ENCODE assay signal across 5 fruit fly cellular contexts in the genomic region with DNA sequence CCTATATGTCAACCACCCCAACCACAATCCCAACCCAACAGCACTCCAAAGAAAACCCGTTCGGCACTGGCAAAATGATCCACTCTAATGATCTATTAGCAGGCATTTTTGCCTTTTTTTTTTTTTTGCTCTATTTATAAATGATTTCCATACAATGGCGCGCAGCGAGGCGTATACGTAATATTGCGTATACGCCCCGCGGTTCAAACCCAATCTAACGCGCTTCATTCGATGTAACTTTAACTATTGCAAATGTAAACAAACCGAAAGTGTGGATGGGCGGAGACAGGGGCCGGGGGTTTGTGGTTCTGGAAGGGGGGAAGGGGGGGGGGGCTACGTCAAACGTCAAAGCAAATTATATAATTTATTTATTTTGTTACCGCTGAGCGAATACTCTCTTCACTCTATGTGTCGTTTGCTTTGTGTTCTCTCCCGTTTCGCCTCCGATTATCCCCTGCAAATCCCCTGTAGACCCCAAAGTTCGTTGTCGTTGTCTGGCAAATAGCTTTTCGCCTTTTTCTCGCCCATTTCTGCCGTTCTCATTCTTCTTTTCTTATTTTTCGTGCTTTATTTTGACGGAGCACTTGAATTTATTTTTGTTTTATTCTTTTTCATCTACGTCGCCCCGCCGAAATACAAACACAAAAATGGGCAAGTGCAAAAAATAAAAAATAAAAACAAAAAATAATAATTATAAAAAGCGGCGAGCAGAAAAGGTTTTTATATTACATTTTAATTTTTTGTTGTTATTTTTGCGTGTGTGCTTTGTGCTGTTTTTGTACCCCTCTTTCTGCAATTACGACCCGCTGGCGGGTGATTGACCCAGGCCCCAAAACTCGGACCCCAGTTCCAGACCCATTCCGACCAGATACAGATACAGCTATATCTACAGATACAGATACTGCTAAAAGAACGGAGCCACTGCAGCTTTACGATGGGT.
A peak's percentile ranks its signal among the peaks of the same experiment; 100 is the strongest.
TF ChIP-seq lines count a peak whose summit lies in the region.

No protein-coding gene starts in this region.

- TF ChIP-seq CTCF in whole organism, embryonic (GFP tag; optimal IDR thresholded peaks at IDR 0.05; lab: Kevin White, UChicago) = no peak

TF ChIP-seq in whole organism, adult, 20 proteins besides CTCF, POLR2A, EP300 and RAD21 (continues in another document):
- no peak for TF ChIP-seq Mnt (GFP tag; optimal IDR thresholded peaks at IDR 0.05; lab: Kevin White, UChicago)
- TF ChIP-seq Clk (GFP tag; optimal IDR thresholded peaks at IDR 0.05; lab: Kevin White, UChicago) = no peak
- no peak for TF ChIP-seq CG11617 (GFP tag; optimal IDR thresholded peaks at IDR 0.05; lab: Kevin White, UChicago)
- TF ChIP-seq CG14711 (tag; optimal IDR thresholded peaks at IDR 0.05; lab: Kevin White, UChicago) = no peak
- TF ChIP-seq CG7045 (GFP tag; optimal IDR thresholded peaks at IDR 0.05; lab: Kevin White, UChicago) = no peak
- no peak for TF ChIP-seq toe (GFP tag; optimal IDR thresholded peaks at IDR 0.05; lab: Kevin White, UChicago)
- TF ChIP-seq kay (GFP tag; lab: Kevin White, UChicago; ENCODE audit: borderline replicate concordance) = peak; percentile 55
- TF ChIP-seq CG1620 (GFP tag; optimal IDR thresholded peaks at IDR 0.05; lab: Kevin White, UChicago) = no peak
- TF ChIP-seq Hr96 (GFP tag; optimal IDR thresholded peaks at IDR 0.05; lab: Kevin White, UChicago) = no peak
- peak; percentile 34 for TF ChIP-seq CG33017 (tag; optimal IDR thresholded peaks at IDR 0.05; lab: Kevin White, UChicago)
- no peak for TF ChIP-seq Crg-1 (GFP tag; optimal IDR thresholded peaks at IDR 0.05; lab: Kevin White, UChicago)
- peak; percentile 30 for TF ChIP-seq CG7101 (tag; optimal IDR thresholded peaks at IDR 0.05; lab: Kevin White, UChicago)
- TF ChIP-seq tj (GFP tag; optimal IDR thresholded peaks at IDR 0.05; lab: Kevin White, UChicago) = peak; percentile 47
- peak; percentile 21 for TF ChIP-seq ovo (GFP tag; optimal IDR thresholded peaks at IDR 0.05; lab: Kevin White, UChicago)
- no peak for TF ChIP-seq CG5204 (GFP tag; optimal IDR thresholded peaks at IDR 0.05; lab: Kevin White, UChicago)
- TF ChIP-seq cnc (optimal IDR thresholded peaks at IDR 0.05; lab: Kevin White, UChicago) = no peak

TF ChIP-seq in whole organism, embryonic, 481 proteins besides CTCF, POLR2A, EP300 and RAD21 (continues in another document):
- TF ChIP-seq CG34376 (GFP tag; optimal IDR thresholded peaks at IDR 0.05; lab: Kevin White, UChicago) (peak; percentile 21), CG31388 (GFP tag; optimal IDR thresholded peaks at IDR 0.05; lab: Kevin White, UChicago) (no peak), CG8765 (GFP tag; IDR thresholded peaks at IDR 0.05; lab: Robert Waterston, UW) (no peak), CG11085 (GFP tag; IDR thresholded peaks at IDR 0.05; lab: Robert Waterston, UW) (no peak), Pdp1 (GFP tag; optimal IDR thresholded peaks at IDR 0.05; lab: Kevin White, UChicago) (peak in 1 of 2 experiments; percentile 13), klu (GFP tag; IDR thresholded peaks at IDR 0.05; lab: Robert Waterston, UW) (no peak), CG15269 (tag; optimal IDR thresholded peaks at IDR 0.05; lab: Kevin White, UChicago) (no peak), lola (GFP tag; optimal IDR thresholded peaks at IDR 0.05; lab: Kevin White, UChicago) (no peak), Aef1 (GFP tag; IDR thresholded peaks at IDR 0.05; lab: Robert Waterston, UW) (no peak), CG4854 (GFP tag; optimal IDR thresholded peaks at IDR 0.05; lab: Kevin White, UChicago) (no peak), lbe (GFP tag; optimal IDR thresholded peaks at IDR 0.05; lab: Kevin White, UChicago) (peak; percentile 25), vvl (GFP tag; IDR thresholded peaks at IDR 0.05; lab: Robert Waterston, UW) (no peak), CG15073 (GFP tag; optimal IDR thresholded peaks at IDR 0.05; lab: Kevin White, UChicago) (no peak), zfh1 (GFP tag; IDR thresholded peaks at IDR 0.05; lab: Robert Waterston, UW) (no peak), CG6272 (GFP tag; IDR thresholded peaks at IDR 0.05; lab: Robert Waterston, UW) (no peak), gce (GFP tag; IDR thresholded peaks at IDR 0.05; lab: Robert Waterston, UW) (0 out of 3 replicates have a peak, but pooled peaks have one; percentile 42), Awh (GFP tag; IDR thresholded peaks at IDR 0.05; lab: Robert Waterston, UW) (no peak)

TF ChIP-seq in whole organism, prepupa, 60 proteins besides CTCF, POLR2A, EP300 and RAD21 (continues in another document):
- TF ChIP-seq lz (GFP tag; optimal IDR thresholded peaks at IDR 0.05; lab: Kevin White, UChicago) = no peak
- TF ChIP-seq CG11294 (GFP tag; IDR thresholded peaks at IDR 0.05; lab: Robert Waterston, UW) = no peak
- TF ChIP-seq Ets21C (GFP tag; optimal IDR thresholded peaks at IDR 0.05; lab: Kevin White, UChicago) = no peak
- TF ChIP-seq CG31627 (GFP tag; optimal IDR thresholded peaks at IDR 0.05; lab: Kevin White, UChicago) = no peak
- TF ChIP-seq CG8632 (GFP tag; optimal IDR thresholded peaks at IDR 0.05; lab: Kevin White, UChicago) = no peak
- no peak for TF ChIP-seq spab (GFP tag; optimal IDR thresholded peaks at IDR 0.05; lab: Kevin White, UChicago)
- no peak for TF ChIP-seq CG11762 (GFP tag; optimal IDR thresholded peaks at IDR 0.05; lab: Kevin White, UChicago; ENCODE audit: insufficient read depth)
- TF ChIP-seq fkh (GFP tag; optimal IDR thresholded peaks at IDR 0.05; lab: Kevin White, UChicago) = peak; percentile 75
- TF ChIP-seq CG1621 (tag; optimal IDR thresholded peaks at IDR 0.05; lab: Kevin White, UChicago) = no peak
- TF ChIP-seq Sox102F (GFP tag; optimal IDR thresholded peaks at IDR 0.05; lab: Kevin White, UChicago) = peak; percentile 15
- peak; percentile 49 for TF ChIP-seq Eip93F (GFP tag; optimal IDR thresholded peaks at IDR 0.05; lab: Kevin White, UChicago)
- no peak for TF ChIP-seq CG11902 (GFP tag; optimal IDR thresholded peaks at IDR 0.05; lab: Kevin White, UChicago)
- no peak for TF ChIP-seq Eip75B (GFP tag; optimal IDR thresholded peaks at IDR 0.05; lab: Kevin White, UChicago)
- no peak for TF ChIP-seq Lpt (GFP tag; optimal IDR thresholded peaks at IDR 0.05; lab: Kevin White, UChicago)
- no peak for TF ChIP-seq Smox (GFP tag; optimal IDR thresholded peaks at IDR 0.05; lab: Kevin White, UChicago)
- no peak for TF ChIP-seq cyc (GFP tag; optimal IDR thresholded peaks at IDR 0.05; lab: Kevin White, UChicago)
- no peak for TF ChIP-seq net (GFP tag; optimal IDR thresholded peaks at IDR 0.05; lab: Kevin White, UChicago)
- no peak for TF ChIP-seq pdm3 (GFP tag; optimal IDR thresholded peaks at IDR 0.05; lab: Kevin White, UChicago)

TF ChIP-seq in whole organism, pupa, 21 proteins besides CTCF, POLR2A, EP300 and RAD21:
- TF ChIP-seq CG17806 (tag; optimal IDR thresholded peaks at IDR 0.05; lab: Kevin White, UChicago) (no peak), gl (tag; optimal IDR thresholded peaks at IDR 0.05; lab: Kevin White, UChicago) (no peak), Snoo (tag; optimal IDR thresholded peaks at IDR 0.05; lab: Kevin White, UChicago) (peak; percentile 27)

TF ChIP-seq in whole organism, wandering third instar larva, 38 proteins besides CTCF, POLR2A, EP300 and RAD21:
- TF ChIP-seq fru (GFP tag; optimal IDR thresholded peaks at IDR 0.05; lab: Kevin White, UChicago) (peak; percentile 11), Abd-B (GFP tag; optimal IDR thresholded peaks at IDR 0.05; lab: Kevin White, UChicago) (no peak), sage (GFP tag; optimal IDR thresholded peaks at IDR 0.05; lab: Kevin White, UChicago) (peak; percentile 34), Vsx2 (GFP tag; optimal IDR thresholded peaks at IDR 0.05; lab: Kevin White, UChicago; ENCODE audit: partially characterized antibody) (no peak), dsf (GFP tag; optimal IDR thresholded peaks at IDR 0.05; lab: Kevin White, UChicago; ENCODE audit: borderline replicate concordance) (no peak), CG9705 (GFP tag; optimal IDR thresholded peaks at IDR 0.05; lab: Kevin White, UChicago) (no peak), rgr (GFP tag; optimal IDR thresholded peaks at IDR 0.05; lab: Kevin White, UChicago) (no peak), CrebA (GFP tag; optimal IDR thresholded peaks at IDR 0.05; lab: Kevin White, UChicago; ENCODE audit: borderline replicate concordance) (peak; percentile 87), foxo (GFP tag; optimal IDR thresholded peaks at IDR 0.05; lab: Kevin White, UChicago) (peak in 1 of 2 experiments; percentile 61), psq (GFP tag; optimal IDR thresholded peaks at IDR 0.05; lab: Kevin White, UChicago) (peak; percentile 74), Jra (GFP tag; optimal IDR thresholded peaks at IDR 0.05; lab: Kevin White, UChicago) (no peak), ey (GFP tag; optimal IDR thresholded peaks at IDR 0.05; lab: Kevin White, UChicago) (no peak), OdsH (GFP tag; optimal IDR thresholded peaks at IDR 0.05; lab: Kevin White, UChicago) (no peak), Sp1 (GFP tag; optimal IDR thresholded peaks at IDR 0.05; lab: Kevin White, UChicago) (peak; percentile 82), Rel (GFP tag; optimal IDR thresholded peaks at IDR 0.05; lab: Kevin White, UChicago) (peak; percentile 59), Rel (tag; optimal IDR thresholded peaks at IDR 0.05; lab: Kevin White, UChicago) (peak; percentile 71), GATAd (GFP tag; optimal IDR thresholded peaks at IDR 0.05; lab: Kevin White, UChicago) (no peak), br (GFP tag; optimal IDR thresholded peaks at IDR 0.05; lab: Kevin White, UChicago) (no peak), Dfd (GFP tag; optimal IDR thresholded peaks at IDR 0.05; lab: Kevin White, UChicago) (no peak), HLH106 (tag; optimal IDR thresholded peaks at IDR 0.05; lab: Kevin White, UChicago) (no peak), Hr83 (GFP tag; optimal IDR thresholded peaks at IDR 0.05; lab: Kevin White, UChicago; ENCODE audit: poor library complexity, severe bottlenecking) (no peak), dl (GFP tag; optimal IDR thresholded peaks at IDR 0.05; lab: Kevin White, UChicago; ENCODE audit: insufficient read depth in 1 of 2, partially characterized antibody in 2 of 2) (no peak), Hnf4 (GFP tag; optimal IDR thresholded peaks at IDR 0.05; lab: Kevin White, UChicago) (no peak), Dif (GFP tag; optimal IDR thresholded peaks at IDR 0.05; lab: Kevin White, UChicago; ENCODE audit: partially characterized antibody) (peak; percentile 3), lola (GFP tag; optimal IDR thresholded peaks at IDR 0.05; lab: Kevin White, UChicago) (no peak), Myc (optimal IDR thresholded peaks at IDR 0.05; lab: Kevin White, UChicago) (no peak)
TF ChIP-seq in whole organism, wandering third instar larva: peak in this region for 8.
